Fruit fly (Drosophila melanogaster): ENCODE measurements around the gene sowah.

Gene sowah

DNA sequence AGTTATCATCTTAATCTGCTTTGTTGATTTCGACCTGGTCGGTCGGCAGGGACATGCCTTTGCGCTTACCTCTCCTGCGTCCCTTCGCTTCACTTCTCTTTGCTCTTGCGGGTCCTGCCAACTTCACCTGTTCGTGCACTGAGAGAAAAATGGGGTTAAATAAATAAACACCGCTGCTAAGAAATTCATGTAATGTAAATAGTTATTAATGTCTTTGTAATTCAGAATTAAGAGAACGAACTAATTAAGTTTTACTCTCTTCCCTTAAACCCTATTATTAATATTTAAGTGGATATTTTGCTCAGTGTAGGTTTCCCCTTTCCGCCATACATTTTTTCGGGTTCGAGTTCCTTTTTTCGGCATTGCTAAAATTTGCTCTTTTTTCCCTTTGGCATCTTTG is 44.1 kb upstream of the sowah start (continued):
- TF ChIP-seq svp (GFP tag), result peak; percentile 84
- peak; percentile 58 for TF ChIP-seq Sox102F (GFP tag; optimal IDR thresholded peaks at IDR 0.05)
- TF ChIP-seq CG10669 (GFP tag; optimal IDR thresholded peaks at IDR 0.05), result no peak
- peak; percentile 16 for TF ChIP-seq CG3032 (tag; optimal IDR thresholded peaks at IDR 0.05)
- no peak for TF ChIP-seq ss (GFP tag; optimal IDR thresholded peaks at IDR 0.05)
- no peak for TF ChIP-seq Sox15 (GFP tag; optimal IDR thresholded peaks at IDR 0.05)
- TF ChIP-seq Eip93F (GFP tag; optimal IDR thresholded peaks at IDR 0.05), result peak; percentile 23

dm6 chr3L:12615049-12615448 is 42.7 kb upstream of the sowah start:
- no peak for TF ChIP-seq esn (GFP tag; optimal IDR thresholded peaks at IDR 0.05)
- no peak for TF ChIP-seq CG15336 (GFP tag; IDR thresholded peaks at IDR 0.05)
- no peak for TF ChIP-seq CG34406 (GFP tag; optimal IDR thresholded peaks at IDR 0.05)
- peak; percentile 48 for TF ChIP-seq dsx (GFP tag; optimal IDR thresholded peaks at IDR 0.05; ENCODE audit: poor library complexity, severe bottlenecking)
- TF ChIP-seq CG11762 (GFP tag; optimal IDR thresholded peaks at IDR 0.05; ENCODE audit: insufficient read depth), result no peak
- TF ChIP-seq fd59A (GFP tag; optimal IDR thresholded peaks at IDR 0.05), result peak; percentile 14
- peak; percentile 36 for TF ChIP-seq spab (GFP tag; optimal IDR thresholded peaks at IDR 0.05)
- no peak for TF ChIP-seq CG3919 (GFP tag; optimal IDR thresholded peaks at IDR 0.05)
- TF ChIP-seq CG6163 (GFP tag; IDR thresholded peaks at IDR 0.05), result 0 out of 3 replicates have a peak, but pooled peaks have one; percentile 42
- TF ChIP-seq Hr39 (GFP tag; optimal IDR thresholded peaks at IDR 0.05), result no peak
- peak; percentile 44 for TF ChIP-seq Ets96B (tag; optimal IDR thresholded peaks at IDR 0.05)
- no peak for TF ChIP-seq Sox14 (GFP tag; optimal IDR thresholded peaks at IDR 0.05)
- TF ChIP-seq CG1621 (tag; optimal IDR thresholded peaks at IDR 0.05), result peak; percentile 42
- TF ChIP-seq CG9139 (GFP tag; optimal IDR thresholded peaks at IDR 0.05), result peak; percentile 53
- peak; percentile 12 for TF ChIP-seq CG6854 (GFP tag; optimal IDR thresholded peaks at IDR 0.05)
- peak; percentile 11 for TF ChIP-seq CG10669 (GFP tag; optimal IDR thresholded peaks at IDR 0.05)
- TF ChIP-seq CG3032 (tag; optimal IDR thresholded peaks at IDR 0.05), result peak; percentile 6
- TF ChIP-seq ss (GFP tag; optimal IDR thresholded peaks at IDR 0.05), result peak; percentile 84 to 93
- TF ChIP-seq vri (GFP tag; optimal IDR thresholded peaks at IDR 0.05), result peak; percentile 17
- TF ChIP-seq CG6808 (GFP tag; optimal IDR thresholded peaks at IDR 0.05), result peak; percentile 64
- no peak for TF ChIP-seq Hr38 (GFP tag; optimal IDR thresholded peaks at IDR 0.05)
- TF ChIP-seq acj6 (GFP tag; optimal IDR thresholded peaks at IDR 0.05), result no peak
- no peak for TF ChIP-seq Hr4 (GFP tag; optimal IDR thresholded peaks at IDR 0.05)
- no peak for TF ChIP-seq CG4318 (GFP tag; optimal IDR thresholded peaks at IDR 0.05)
- TF ChIP-seq fkh (GFP tag; optimal IDR thresholded peaks at IDR 0.05), result no peak

DNA sequence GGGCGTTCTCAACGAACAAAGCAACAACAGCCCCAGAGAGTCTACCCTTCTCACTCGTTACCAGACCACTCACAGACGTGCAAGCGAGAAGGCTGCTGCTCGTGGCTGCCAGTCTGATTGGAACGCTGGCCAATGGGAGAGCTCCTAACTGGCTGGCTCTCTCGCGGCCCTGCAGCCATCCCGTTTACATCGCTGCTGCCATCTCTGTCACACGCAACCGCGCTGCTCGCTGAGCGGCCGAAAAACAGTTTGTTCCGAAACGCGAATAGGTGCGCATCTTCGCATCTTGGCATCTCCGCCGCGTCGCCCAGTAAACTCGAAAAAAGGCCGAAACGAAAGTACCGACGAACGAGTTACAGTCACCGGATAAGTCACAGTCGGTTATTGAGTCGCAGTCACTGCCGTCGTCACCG is 37.1 kb upstream of the sowah start, which contains the start of gene caup:
Gene caup (plus strand): TSS at position 245 of the 413 bp plus-strand sequence.
- TF ChIP-seq salr (GFP tag; optimal IDR thresholded peaks at IDR 0.05), result no peak
- TF ChIP-seq CG16779 (tag; optimal IDR thresholded peaks at IDR 0.05), result no peak
- TF ChIP-seq CG8119 (GFP tag; IDR thresholded peaks at IDR 0.05), result 0 out of 3 replicates have a peak, but pooled peaks have one; percentile 45
- TF ChIP-seq CG6854 (GFP tag; optimal IDR thresholded peaks at IDR 0.05), result no peak
- peak; percentile 48 for TF ChIP-seq Sox14 (GFP tag; optimal IDR thresholded peaks at IDR 0.05)
- TF ChIP-seq fd59A (GFP tag; optimal IDR thresholded peaks at IDR 0.05), result no peak
- no peak for TF ChIP-seq CG10669 (GFP tag; optimal IDR thresholded peaks at IDR 0.05)
- TF ChIP-seq eg (GFP tag; IDR thresholded peaks at IDR 0.05), result 0 out of 3 replicates have a peak, but pooled peaks have one; percentile 52
- TF ChIP-seq Eip75B (GFP tag; optimal IDR thresholded peaks at IDR 0.05), result no peak
- TF ChIP-seq ss (GFP tag; optimal IDR thresholded peaks at IDR 0.05), result peak in 1 of 2 experiments; percentile 21
- TF ChIP-seq CG15336 (GFP tag; IDR thresholded peaks at IDR 0.05), result no peak
- TF ChIP-seq Ets21C (GFP tag; optimal IDR thresholded peaks at IDR 0.05), result no peak
- TF ChIP-seq CG34406 (GFP tag; optimal IDR thresholded peaks at IDR 0.05), result no peak
- peak; percentile 48 for TF ChIP-seq fkh (GFP tag; optimal IDR thresholded peaks at IDR 0.05)
- no peak for TF ChIP-seq CG6276 (GFP tag; optimal IDR thresholded peaks at IDR 0.05)
- TF ChIP-seq CG1621 (tag; optimal IDR thresholded peaks at IDR 0.05), result peak; percentile 47
- TF ChIP-seq achi (GFP tag; optimal IDR thresholded peaks at IDR 0.05), result no peak
- peak; percentile 14 for TF ChIP-seq esn (GFP tag; optimal IDR thresholded peaks at IDR 0.05)
- TF ChIP-seq Gug (GFP tag; IDR thresholded peaks at IDR 0.05), result no peak

All from whole organism, prepupa.